Worm (Caenorhabditis elegans) whole organism, L3 larva: ENCODE data around the gene eelo-2.
A peak's percentile ranks its signal among the peaks of the same experiment; 100 is the strongest.

Experiments used
- ZK546.5 ChIP-seq: sonication (generic microtip); optimal IDR thresholded peaks from 2 replicates; lab custom pipeline; 2017; ENCODE audit warnings: missing biosample characterization, missing genetic modification characterization
- ceh-16 ChIP-seq: sonication (generic microtip); optimal IDR thresholded peaks from 2 replicates; lab custom pipeline; 2017; ENCODE audit warnings: missing biosample characterization, missing genetic modification characterization
- ceh-28 ChIP-seq: fragments of 150-350 bp; optimal IDR thresholded peaks from 2 replicates; lab custom pipeline; 2014; ENCODE audit warnings: missing biosample characterization, missing genetic modification reagents, missing genetic modification characterization
- ceh-82 ChIP-seq: fragments of 150-350 bp; optimal IDR thresholded peaks from 2 replicates; lab custom pipeline; 2014; ENCODE audit warnings: missing biosample characterization, missing genetic modification characterization
- ceh-9 ChIP-seq: sonication (generic microtip); optimal IDR thresholded peaks from 2 replicates; lab custom pipeline; 2018; ENCODE audit warnings: missing biosample characterization, missing genetic modification characterization
- egl-5 ChIP-seq: fragments of 150-350 bp; optimal IDR thresholded peaks from 2 replicates; lab custom pipeline; 2017; ENCODE audit warnings: missing biosample characterization, missing genetic modification reagents, missing genetic modification characterization, inconsistent platforms
- elt-2 ChIP-seq: sonication (generic microtip); optimal IDR thresholded peaks from 2 replicates; lab custom pipeline; 2016; ENCODE audit warnings: missing genetic modification reagents, mild to moderate bottlenecking, missing genetic modification characterization, missing compliant biosample characterization
- elt-3 ChIP-seq, 3 experiments: fragments of 150-350 bp in 1 of 3; sonication (generic microtip) in 2 of 3; optimal IDR thresholded peaks; 2 replicates in 2 of 3; 4 replicates in 1 of 3; lab custom pipeline; 2014 to 2017; ENCODE audit warnings: missing biosample characterization in 3 of 3, missing genetic modification characterization in 3 of 3
- eor-1 ChIP-seq, 2 experiments: fragments of 150-350 bp; optimal IDR thresholded peaks; 2 replicates each; lab custom pipeline; 2014 to 2018; ENCODE audit warnings: missing biosample characterization in 2 of 2, missing genetic modification characterization in 2 of 2
- fkh-10 ChIP-seq: sonication (generic microtip); optimal IDR thresholded peaks from 2 replicates; lab custom pipeline; 2017; ENCODE audit warnings: missing biosample characterization, missing genetic modification reagents, missing genetic modification characterization
- fkh-2 ChIP-seq: fragments of 150-350 bp; optimal IDR thresholded peaks from 2 replicates; lab custom pipeline; 2014; ENCODE audit warnings: missing biosample characterization, missing genetic modification reagents, missing genetic modification characterization
- hmg-11 ChIP-seq: sonication (generic microtip); optimal IDR thresholded peaks from 2 replicates; lab custom pipeline; 2016; ENCODE audit warnings: missing genetic modification characterization, missing compliant biosample characterization
- jun-1 ChIP-seq: fragments of 150-350 bp; optimal IDR thresholded peaks from 2 replicates; lab custom pipeline; 2014; ENCODE audit warnings: missing biosample characterization, missing genetic modification reagents, missing genetic modification characterization
- lin-15B ChIP-seq: fragments of 150-350 bp; optimal IDR thresholded peaks from 2 replicates; lab custom pipeline; 2014; ENCODE audit warnings: missing biosample characterization, missing genetic modification characterization
- lin-39 ChIP-seq: fragments of 150-350 bp; optimal IDR thresholded peaks from 2 replicates; lab custom pipeline; 2018; ENCODE audit warnings: missing biosample characterization, missing genetic modification reagents, missing genetic modification characterization
- mdl-1 ChIP-seq: fragments of 150-350 bp; optimal IDR thresholded peaks from 2 replicates; lab custom pipeline; 2014; ENCODE audit warnings: missing biosample characterization, missing genetic modification characterization
- mml-1 ChIP-seq: fragments of 150-350 bp; sonication (generic microtip); optimal IDR thresholded peaks from 3 replicates; lab custom pipeline; 2014; ENCODE audit warnings: missing biosample characterization, missing genetic modification characterization
- nfya-1 ChIP-seq: sonication (generic microtip); optimal IDR thresholded peaks from 2 replicates; lab custom pipeline; 2017; ENCODE audit warnings: missing genetic modification characterization, mild to moderate bottlenecking, missing compliant biosample characterization, antibody characterized with exemption, moderate library complexity; ENCODE audit not compliant: insufficient read depth
- nhr-11 ChIP-seq: fragments of 150-350 bp; optimal IDR thresholded peaks from 2 replicates; lab custom pipeline; 2014; ENCODE audit warnings: missing biosample characterization, missing genetic modification characterization
- nhr-12 ChIP-seq: fragments of 150-350 bp; optimal IDR thresholded peaks from 2 replicates; lab custom pipeline; 2014; ENCODE audit warnings: missing biosample characterization, missing genetic modification characterization
- nhr-23 ChIP-seq: fragments of 150-350 bp; optimal IDR thresholded peaks from 2 replicates; lab custom pipeline; 2014; ENCODE audit warnings: missing biosample characterization, missing genetic modification reagents, missing genetic modification characterization
- nhr-237 ChIP-seq: fragments of 150-350 bp; optimal IDR thresholded peaks from 2 replicates; lab custom pipeline; 2014; ENCODE audit warnings: missing biosample characterization, missing genetic modification characterization
- nhr-25 ChIP-seq: sonication (generic microtip); optimal IDR thresholded peaks from 2 replicates; lab custom pipeline; 2017; ENCODE audit warnings: missing biosample characterization, missing genetic modification characterization
- nhr-28 ChIP-seq: fragments of 150-350 bp; optimal IDR thresholded peaks from 2 replicates; lab custom pipeline; 2014; ENCODE audit warnings: missing biosample characterization, missing genetic modification characterization
- nhr-43 ChIP-seq: sonication (generic microtip); optimal IDR thresholded peaks from 2 replicates; lab custom pipeline; 2016; ENCODE audit warnings: mild to moderate bottlenecking, missing genetic modification characterization, missing compliant biosample characterization; ENCODE audit not compliant: poor library complexity, severe bottlenecking
- nhr-67 ChIP-seq: fragments of 150-350 bp; optimal IDR thresholded peaks from 2 replicates; lab custom pipeline; 2014; ENCODE audit warnings: missing biosample characterization, missing genetic modification characterization
- nhr-76 ChIP-seq: fragments of 150-350 bp; sonication (generic microtip); optimal IDR thresholded peaks from 5 replicates; lab custom pipeline; 2014; ENCODE audit warnings: missing biosample characterization, missing genetic modification characterization
- nhr-77 ChIP-seq: fragments of 150-350 bp; optimal IDR thresholded peaks from 2 replicates; lab custom pipeline; 2014; ENCODE audit warnings: missing biosample characterization, missing genetic modification characterization
- pha-4 ChIP-seq: fragments of 150-350 bp; optimal IDR thresholded peaks from 2 replicates; lab custom pipeline; 2014; ENCODE audit warnings: missing biosample characterization, missing genetic modification reagents, missing genetic modification characterization
- pqm-1 ChIP-seq: fragments of 150-350 bp; optimal IDR thresholded peaks from 2 replicates; lab custom pipeline; 2017; ENCODE audit warnings: missing biosample characterization, missing genetic modification characterization, inconsistent platforms
- sea-2 ChIP-seq: fragments of 150-350 bp; sonication (generic microtip); optimal IDR thresholded peaks from 4 replicates; lab custom pipeline; 2014; ENCODE audit warnings: missing biosample characterization, missing genetic modification reagents, missing genetic modification characterization
- skn-1 ChIP-seq: fragments of 150-350 bp; optimal IDR thresholded peaks from 2 replicates; lab custom pipeline; 2014; ENCODE audit warnings: missing biosample characterization, missing genetic modification characterization
- snpc-4 ChIP-seq: fragments of 150-350 bp; optimal IDR thresholded peaks from 2 replicates; lab custom pipeline; 2014; ENCODE audit warnings: missing biosample characterization, missing genetic modification characterization
- zag-1 ChIP-seq: fragments of 150-350 bp; optimal IDR thresholded peaks from 2 replicates; lab custom pipeline; 2014; ENCODE audit warnings: missing biosample characterization, missing genetic modification characterization
- ztf-11 ChIP-seq: fragments of 150-350 bp; optimal IDR thresholded peaks from 2 replicates; lab custom pipeline; 2014; ENCODE audit warnings: missing biosample characterization, missing genetic modification characterization

eelo-2 gene

ce11 chrIV:17263714-17264113 is 13.8 kb downstream of the eelo-2 start (continued):
- no peak for TF ChIP-seq ztf-11
- TF ChIP-seq, all 47 proteins: peak for 8

ce11 chrIV:17264714-17265113 is 14.8 kb downstream of the eelo-2 start, which contains the start of gene F26D10.13:
TSS of gene F26D10.13 (minus strand) at chrIV:17264814.
- TF ChIP-seq mml-1 (tag; lab: Kevin White, UChicago) (no peak), jun-1 (tag; lab: Kevin White, UChicago) (no peak), ceh-9 (tag; lab: Kevin White, UChicago) (no peak), fkh-10 (no peak), nhr-76 (tag; lab: Kevin White, UChicago) (no peak), lin-39 (tag; lab: Kevin White, UChicago) (no peak), sea-2 (GFP tag; lab: Kevin White, UChicago) (no peak), zag-1 (tag; lab: Kevin White, UChicago) (no peak), elt-3 (tag; optimal IDR thresholded peaks at IDR 0.05; lab: Kevin White, UChicago) (no peak), nhr-43 (tag; lab: Kevin White, UChicago) (no peak), nhr-11 (no peak), eor-1 (tag; optimal IDR thresholded peaks at IDR 0.05; lab: Kevin White, UChicago) (no peak), pha-4 (no peak), nhr-77 (tag; lab: Kevin White, UChicago) (no peak), ceh-16 (tag; lab: Kevin White, UChicago) (no peak)

- no peak for TF ChIP-seq lin-39 (tag; lab: Kevin White, UChicago)
- TF ChIP-seq nhr-25 (tag; lab: Kevin White, UChicago), result no peak
- no peak for TF ChIP-seq zag-1 (tag; lab: Kevin White, UChicago)
- TF ChIP-seq mdl-1 (tag; lab: Kevin White, UChicago), result no peak
- no peak for TF ChIP-seq nhr-12
- TF ChIP-seq fkh-2, result no peak
- TF ChIP-seq nhr-67 (tag; lab: Kevin White, UChicago), result no peak
- no peak for TF ChIP-seq skn-1
- TF ChIP-seq hmg-11, result no peak
- no peak for TF ChIP-seq ceh-16 (tag; lab: Kevin White, UChicago)
Observed at ce11 chrIV:17265279-17265678, 15.3 kb downstream of the eelo-2 start, which contains the start of gene str-187. TSS of gene str-187 (plus strand) at chrIV:17265579.

ce11 chrIV:17265716-17266115 is 15.8 kb downstream of the eelo-2 start:
- TF ChIP-seq sea-2 (GFP tag; lab: Kevin White, UChicago) (no peak), mml-1 (tag; lab: Kevin White, UChicago) (no peak), pha-4 (no peak), eor-1 (tag; optimal IDR thresholded peaks at IDR 0.05; lab: Kevin White, UChicago) (no peak), ZK546.5 (tag; lab: Kevin White, UChicago) (no peak), hmg-11 (no peak)

ce11 chrIV:17267304-17267891 is 17.5 kb downstream of the eelo-2 start:
- TF ChIP-seq nhr-28 (tag; lab: Kevin White, UChicago) (no peak), lin-39 (tag; lab: Kevin White, UChicago) (peak; percentile 77), mdl-1 (tag; lab: Kevin White, UChicago) (no peak), nhr-43 (tag; lab: Kevin White, UChicago) (no peak), nhr-25 (tag; lab: Kevin White, UChicago) (no peak), jun-1 (tag; lab: Kevin White, UChicago) (no peak)

ce11 chrIV:17268069-17268468 is 18.1 kb downstream of the eelo-2 start:
- TF ChIP-seq skn-1, result peak; percentile 45
- no peak for TF ChIP-seq nhr-28 (tag; lab: Kevin White, UChicago)
- TF ChIP-seq ceh-82 (tag; lab: Kevin White, UChicago), result no peak
- TF ChIP-seq, all 47 proteins: peak for 1

- TF ChIP-seq skn-1 (no peak), zag-1 (tag; lab: Kevin White, UChicago) (no peak), nfya-1 (tag; lab: Kevin White, UChicago) (peak; percentile 66), elt-2 (peak; percentile 15), nhr-23 (tag; lab: Kevin White, UChicago) (peak; percentile 42), hmg-11 (peak; percentile 90), pqm-1 (tag; lab: Kevin White, UChicago) (peak; percentile 4), snpc-4 (tag; lab: Kevin White, UChicago) (peak; percentile 28), pha-4 (peak; percentile 28), lin-15B (peak; percentile 5), egl-5 (tag; lab: Kevin White, UChicago) (peak; percentile 93), nhr-237 (no peak), lin-39 (tag; lab: Kevin White, UChicago) (peak; percentile 67), ceh-28 (no peak), fkh-2 (no peak)
Observed at ce11 chrIV:17268628-17269027, 18.7 kb downstream of the eelo-2 start.
